Fruit fly (Drosophila melanogaster): ENCODE measurements around the gene CG5021.

CG5021 gene

DNA sequence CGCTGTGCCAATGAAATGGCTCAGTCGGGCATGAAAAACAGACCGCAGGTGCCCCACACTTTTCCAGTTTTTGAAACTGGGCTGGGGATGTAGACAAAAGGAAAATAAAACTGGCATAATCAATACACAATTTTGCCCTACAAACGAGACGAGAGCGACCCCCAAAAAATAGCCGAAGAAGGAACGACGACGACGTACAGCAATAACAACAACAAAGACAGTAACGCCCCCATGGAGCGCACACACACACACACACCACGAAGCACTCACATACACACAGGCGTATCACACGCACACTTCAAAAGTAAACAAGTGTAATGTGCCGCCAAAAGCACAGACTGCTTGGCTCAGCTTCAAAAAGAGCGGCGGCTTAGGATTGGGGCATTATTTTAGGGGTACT lies 15.1 kb upstream of the CG5021 start:
- TF ChIP-seq psq (optimal IDR thresholded peaks at IDR 0.05) (no peak), usp (GFP tag; optimal IDR thresholded peaks at IDR 0.05) (no peak), pan (optimal IDR thresholded peaks at IDR 0.05) (no peak), EcR (GFP tag; optimal IDR thresholded peaks at IDR 0.05) (no peak), Dll (optimal IDR thresholded peaks at IDR 0.05) (no peak), CG8478 (optimal IDR thresholded peaks at IDR 0.05) (no peak)

DNA sequence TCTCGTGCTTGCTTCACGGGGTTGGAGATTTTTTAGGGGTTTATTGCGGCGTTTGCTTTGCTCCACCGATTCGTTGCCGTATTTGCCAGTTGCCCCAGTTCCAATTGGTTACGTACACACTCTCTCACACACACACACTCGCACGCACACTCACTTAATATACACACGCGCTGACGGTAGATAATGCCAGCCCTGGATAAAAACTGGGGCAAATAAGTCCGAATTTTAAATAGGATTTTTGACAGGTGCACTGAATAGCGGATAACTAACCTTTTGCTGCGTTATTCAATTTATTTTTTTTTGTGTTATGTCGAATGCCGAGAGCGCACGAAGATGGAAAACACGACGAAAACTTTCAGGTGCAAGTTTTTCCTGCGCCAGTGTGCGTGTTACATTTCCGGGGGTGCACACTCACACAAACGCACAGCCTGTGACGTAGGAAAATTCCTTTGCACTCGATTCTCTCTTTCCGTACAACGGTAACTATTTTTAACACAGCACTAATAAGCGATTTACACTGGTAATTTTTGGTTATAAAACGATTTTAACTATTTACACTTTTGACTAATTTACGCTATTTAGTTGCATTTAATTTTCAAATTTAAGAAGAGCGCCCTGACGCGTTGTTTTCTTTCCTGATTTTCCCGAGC lies 14.0 kb upstream of the CG5021 start:
- TF ChIP-seq usp (GFP tag; optimal IDR thresholded peaks at IDR 0.05): no peak
- no peak for TF ChIP-seq CG8478 (optimal IDR thresholded peaks at IDR 0.05)
- no peak for TF ChIP-seq psq (optimal IDR thresholded peaks at IDR 0.05)
- no peak for TF ChIP-seq pan (optimal IDR thresholded peaks at IDR 0.05)
- no peak for TF ChIP-seq Dll (optimal IDR thresholded peaks at IDR 0.05)
- no peak for TF ChIP-seq EcR (GFP tag; optimal IDR thresholded peaks at IDR 0.05)

DNA sequence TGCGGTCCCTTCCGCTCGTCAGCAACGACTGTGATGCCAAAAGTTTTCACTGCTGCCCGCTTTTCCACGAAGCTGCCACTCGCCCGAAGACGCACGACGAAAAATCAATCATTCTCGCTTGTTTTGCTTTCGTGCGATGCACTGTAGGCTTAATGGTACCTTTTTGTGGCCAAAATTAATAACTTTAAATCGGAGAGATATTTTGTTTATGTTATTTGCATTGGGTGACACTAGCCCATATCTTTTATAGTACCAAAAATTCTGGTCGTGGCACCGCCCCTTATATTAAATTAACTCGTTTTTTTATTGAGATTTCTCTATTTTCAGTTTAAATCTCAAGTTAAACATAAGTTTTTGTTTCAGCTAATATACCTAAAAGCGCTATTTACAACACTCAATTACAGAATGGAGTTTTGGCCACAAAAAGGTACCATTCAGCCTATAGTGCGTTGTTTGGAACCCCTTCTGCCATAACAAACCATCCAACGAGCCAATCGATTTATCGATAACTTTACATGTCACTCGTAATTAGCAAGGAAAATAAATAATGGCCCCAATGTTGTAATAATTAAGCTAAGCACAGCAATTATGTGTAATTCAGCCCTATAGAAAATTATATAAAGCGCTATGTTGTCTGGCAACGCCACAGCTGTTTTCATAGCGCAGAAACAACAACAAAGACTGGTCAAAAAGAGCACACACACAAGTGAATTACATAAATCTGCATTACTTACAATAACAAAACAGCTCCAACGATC lies 13.3 kb upstream of the CG5021 start:
- no peak for TF ChIP-seq EcR (GFP tag; optimal IDR thresholded peaks at IDR 0.05)
- peak; percentile 15 for TF ChIP-seq pan (optimal IDR thresholded peaks at IDR 0.05)
- TF ChIP-seq Dll (optimal IDR thresholded peaks at IDR 0.05): no peak
- no peak for TF ChIP-seq CG8478 (optimal IDR thresholded peaks at IDR 0.05)

DNA sequence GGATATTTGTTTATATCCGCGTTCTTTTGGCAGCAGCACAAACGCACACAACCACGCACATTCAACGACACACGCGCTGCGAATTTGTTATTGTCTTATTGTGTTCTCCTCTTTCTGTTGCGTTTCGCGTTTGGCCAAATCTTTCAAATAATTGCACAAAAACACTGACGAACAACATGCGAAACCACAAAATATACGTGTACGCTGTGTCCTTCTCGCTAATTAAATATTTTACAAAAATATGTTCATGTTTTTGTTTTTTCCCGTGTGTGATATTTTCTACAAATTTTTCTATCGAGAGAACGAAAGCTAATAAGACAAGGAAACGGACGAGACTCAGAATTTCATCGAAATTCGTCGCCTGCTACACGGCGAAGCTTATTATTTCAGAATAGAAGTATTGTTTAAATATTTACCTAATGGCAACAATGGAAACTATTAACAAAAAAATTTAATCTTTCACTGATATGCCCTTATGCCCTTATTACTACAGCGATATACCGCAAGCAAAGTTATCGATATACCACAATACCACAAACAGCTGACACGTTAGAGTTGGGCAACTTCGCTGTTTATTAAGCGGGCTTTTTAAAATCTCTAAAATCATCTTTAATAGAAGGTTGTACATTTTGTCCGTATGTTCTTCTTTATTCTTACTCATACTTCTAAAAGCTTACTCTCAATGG lies 12.5 kb upstream of the CG5021 start, which contains the start of the genes CG43783 and orb2:
CG43783 (minus strand) TSS at position 311 of the 686 bp plus-strand sequence.
orb2 (minus strand) TSS at position 502 of the 686 bp plus-strand sequence.
- TF ChIP-seq Dll (optimal IDR thresholded peaks at IDR 0.05) (no peak), usp (GFP tag; optimal IDR thresholded peaks at IDR 0.05) (no peak), psq (optimal IDR thresholded peaks at IDR 0.05) (no peak), pan (optimal IDR thresholded peaks at IDR 0.05) (no peak), EcR (GFP tag; optimal IDR thresholded peaks at IDR 0.05) (no peak), CG8478 (optimal IDR thresholded peaks at IDR 0.05) (no peak)

DNA sequence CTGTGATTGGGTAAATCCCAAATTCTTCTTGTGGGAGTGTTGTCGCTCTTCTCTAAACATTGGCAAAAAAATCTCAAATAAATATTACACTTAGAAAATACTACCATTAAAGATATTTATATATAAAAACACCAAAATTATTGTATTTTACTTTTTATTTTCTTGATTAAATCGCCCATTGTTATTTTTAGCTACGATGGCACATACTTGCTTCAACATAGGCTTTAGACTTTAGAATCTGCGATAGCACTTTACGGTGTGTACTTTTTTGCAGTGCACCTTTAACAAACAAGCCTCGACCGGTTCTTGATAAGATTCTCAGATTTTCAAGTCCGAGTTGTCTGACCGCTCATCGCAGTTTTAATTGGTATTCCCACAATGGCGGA lies 12.0 kb upstream of the CG5021 start, which contains the start of gene GNBP3:
GNBP3 (plus strand) TSS at position 374 of the 386 bp plus-strand sequence.
- no peak for TF ChIP-seq Dll (optimal IDR thresholded peaks at IDR 0.05)
- no peak for TF ChIP-seq psq (optimal IDR thresholded peaks at IDR 0.05)
- no peak for TF ChIP-seq CG8478 (optimal IDR thresholded peaks at IDR 0.05)
- no peak for TF ChIP-seq usp (GFP tag; optimal IDR thresholded peaks at IDR 0.05)
- no peak for TF ChIP-seq pan (optimal IDR thresholded peaks at IDR 0.05)
- TF ChIP-seq EcR (GFP tag; optimal IDR thresholded peaks at IDR 0.05): no peak

DNA sequence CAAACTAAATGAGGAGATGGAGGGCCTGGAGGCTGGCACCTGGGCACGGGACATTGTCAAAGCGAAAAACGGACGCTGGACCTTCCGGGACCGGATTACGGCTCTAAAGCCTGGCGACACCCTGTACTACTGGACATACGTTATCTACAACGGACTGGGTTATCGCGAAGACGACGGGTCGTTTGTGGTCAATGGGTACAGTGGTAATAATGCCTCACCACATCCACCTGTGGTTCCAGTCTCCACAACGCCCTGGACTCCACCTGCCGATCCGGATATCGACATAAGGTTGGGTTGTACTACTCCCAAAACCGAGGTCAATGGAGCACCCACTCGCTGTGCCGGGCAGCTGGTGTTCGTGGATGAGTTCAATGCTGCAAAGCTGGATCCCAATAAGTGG lies 11.4 kb upstream of the CG5021 start:
- TF ChIP-seq pan (optimal IDR thresholded peaks at IDR 0.05) (no peak), usp (GFP tag; optimal IDR thresholded peaks at IDR 0.05) (no peak), psq (optimal IDR thresholded peaks at IDR 0.05) (no peak), EcR (GFP tag; optimal IDR thresholded peaks at IDR 0.05) (no peak), Dll (optimal IDR thresholded peaks at IDR 0.05) (peak; percentile 38), CG8478 (optimal IDR thresholded peaks at IDR 0.05) (no peak)

DNA sequence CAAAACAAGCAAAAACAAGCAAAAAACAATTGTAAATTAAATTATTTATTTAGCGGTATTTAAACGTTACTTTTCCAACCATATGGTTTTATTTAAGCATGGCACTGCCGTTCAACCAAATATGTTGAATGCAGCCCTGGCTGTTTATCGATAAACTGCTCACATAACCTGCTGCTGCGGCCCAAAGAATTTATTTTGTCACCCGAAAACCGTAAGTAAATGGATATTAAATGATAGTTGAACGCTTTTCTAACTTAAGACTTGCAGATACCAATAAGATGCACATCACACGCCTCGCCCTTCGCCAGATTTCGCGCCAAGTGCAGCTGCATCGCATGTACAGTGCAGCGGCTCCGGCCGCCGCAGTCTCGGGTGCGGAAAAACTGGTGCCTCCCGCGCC lies 10.0 kb upstream of the CG5021 start, which contains the start of gene mRpL12:
mRpL12 (plus strand) TSS at position 123 of the 400 bp plus-strand sequence.
- TF ChIP-seq usp (GFP tag; optimal IDR thresholded peaks at IDR 0.05) (no peak), Dll (optimal IDR thresholded peaks at IDR 0.05) (no peak), psq (optimal IDR thresholded peaks at IDR 0.05) (no peak), CG8478 (optimal IDR thresholded peaks at IDR 0.05) (no peak), EcR (GFP tag; optimal IDR thresholded peaks at IDR 0.05) (no peak), pan (optimal IDR thresholded peaks at IDR 0.05) (no peak)

DNA sequence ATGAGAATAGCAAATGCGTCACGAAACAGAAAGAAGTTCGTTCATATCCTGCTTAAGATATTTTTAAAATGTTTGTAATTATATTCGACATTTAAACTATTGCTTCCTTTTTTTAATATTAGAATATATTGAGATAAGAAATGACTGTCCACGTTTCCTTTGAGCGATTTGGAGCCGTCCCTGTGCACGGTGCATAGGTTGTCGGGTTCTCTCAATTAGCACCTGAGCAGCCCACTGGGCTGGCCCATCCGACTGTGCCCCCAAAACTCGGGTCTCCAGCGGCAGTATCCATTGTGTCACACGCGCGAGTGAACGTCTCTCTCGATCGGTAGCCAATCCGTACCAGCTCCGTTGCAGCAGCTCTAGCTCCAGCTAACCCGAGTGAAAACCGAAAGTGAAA lies 8.1 kb upstream of the CG5021 start, which contains the start of gene CG13313:
CG13313 (plus strand) TSS at position 301 of the 400 bp plus-strand sequence.
- no peak for TF ChIP-seq psq (optimal IDR thresholded peaks at IDR 0.05)

DNA sequence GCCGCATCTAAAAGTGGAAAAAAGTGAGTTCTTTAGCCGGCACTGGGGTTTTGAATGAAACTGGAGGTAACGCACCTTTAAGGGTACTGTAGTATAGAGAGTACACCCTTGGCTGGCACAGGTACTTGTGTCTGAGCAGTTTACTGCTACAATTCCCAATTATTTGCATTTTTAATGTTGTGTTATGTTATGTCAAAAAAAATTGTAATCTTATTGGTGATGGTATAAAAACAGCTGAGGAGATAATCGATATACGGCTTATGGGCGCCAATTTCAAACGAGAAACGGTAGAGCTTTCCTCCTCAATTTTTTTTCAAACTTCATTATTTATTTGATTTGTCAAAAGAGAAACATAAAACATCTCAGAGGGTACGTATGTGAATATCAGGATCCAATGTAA lies 2.2 kb upstream of the CG5021 start, which contains the start of gene ValRS-m:
ValRS-m (minus strand) TSS at position 312 of the 400 bp plus-strand sequence.
- TF ChIP-seq usp (GFP tag; optimal IDR thresholded peaks at IDR 0.05) (no peak), EcR (GFP tag; optimal IDR thresholded peaks at IDR 0.05) (no peak), CG8478 (optimal IDR thresholded peaks at IDR 0.05) (no peak), psq (optimal IDR thresholded peaks at IDR 0.05) (no peak), pan (optimal IDR thresholded peaks at IDR 0.05) (no peak), Dll (optimal IDR thresholded peaks at IDR 0.05) (no peak)

DNA sequence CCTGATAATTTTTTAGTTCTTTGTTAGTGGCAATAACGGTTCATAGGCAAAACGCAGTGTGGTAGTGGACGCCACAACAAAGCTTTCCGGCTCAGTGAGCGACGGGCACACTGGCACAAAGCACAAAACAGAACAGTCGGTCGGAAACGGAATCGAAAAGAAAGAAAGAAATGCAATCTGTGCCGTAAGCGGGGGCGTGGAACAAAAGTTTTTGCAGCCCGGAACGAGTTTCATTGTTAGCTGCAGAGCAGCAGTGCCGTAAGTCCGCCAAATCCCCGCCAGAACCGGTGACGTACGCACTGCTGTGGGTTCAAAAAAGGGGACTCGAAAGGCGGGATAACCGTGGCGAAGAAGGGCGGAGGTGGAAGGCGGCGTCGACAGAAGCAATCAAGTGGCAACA lies 1.8 kb downstream of the CG5021 start, which contains the start of gene CG5026:
CG5026 (plus strand) TSS at position 92 of the 400 bp plus-strand sequence.
- TF ChIP-seq CG8478 (optimal IDR thresholded peaks at IDR 0.05) (no peak), EcR (GFP tag; optimal IDR thresholded peaks at IDR 0.05) (no peak), usp (GFP tag; optimal IDR thresholded peaks at IDR 0.05) (no peak), Dll (optimal IDR thresholded peaks at IDR 0.05) (no peak), pan (optimal IDR thresholded peaks at IDR 0.05) (no peak)

DNA sequence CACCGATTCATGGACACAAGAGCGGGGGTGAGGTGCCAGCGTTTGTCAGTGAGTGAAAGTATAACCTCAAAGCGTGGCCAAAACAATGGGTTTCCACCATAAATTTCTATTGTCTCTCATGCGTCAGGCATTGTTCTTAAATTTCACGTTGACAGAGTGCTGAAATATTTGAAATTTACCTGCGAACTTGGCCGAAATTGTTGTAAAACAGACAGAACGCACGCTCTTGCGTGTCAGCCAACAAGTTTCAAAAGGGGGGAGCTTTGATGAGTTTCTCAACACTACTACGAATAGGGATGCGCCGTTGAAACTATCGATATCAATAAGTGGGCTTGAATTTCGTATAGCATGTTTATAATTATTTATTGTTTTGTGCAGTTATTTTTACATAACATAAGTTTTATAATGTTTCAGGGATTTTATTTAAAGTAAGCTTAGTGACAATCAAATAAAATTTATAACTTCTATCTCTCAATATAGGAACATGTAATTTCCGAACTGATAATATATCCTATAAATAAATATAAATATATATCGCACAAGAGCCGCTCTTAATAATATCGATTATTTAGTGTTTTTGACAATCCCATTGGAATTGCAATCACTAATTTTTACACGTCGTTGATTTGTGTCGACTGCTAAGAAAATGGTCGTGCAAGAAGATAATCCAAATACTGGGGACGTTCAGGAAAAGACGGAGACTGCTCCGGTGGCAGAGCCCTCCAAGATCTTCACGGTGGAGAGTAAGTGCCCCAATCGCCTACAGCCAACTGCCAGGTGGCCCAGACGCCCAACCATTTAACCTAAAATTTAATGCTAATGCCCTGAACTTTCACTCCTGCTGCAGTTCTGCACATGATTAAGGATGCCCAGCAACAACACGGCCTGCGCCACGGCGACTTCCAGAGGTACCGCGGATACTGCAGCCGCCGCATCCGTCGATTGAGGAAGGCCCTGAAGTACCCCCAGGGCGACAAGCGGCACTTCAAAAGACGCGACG lies 8.1 kb downstream of the CG5021 start, which contains the start of the genes pix and Srp68:
pix (minus strand) TSS at position 288 of the 1,000 bp plus-strand sequence.
Srp68 (plus strand) TSS at position 569 of the 1,000 bp plus-strand sequence.
- TF ChIP-seq EcR (GFP tag; optimal IDR thresholded peaks at IDR 0.05): no peak
- TF ChIP-seq CG8478 (optimal IDR thresholded peaks at IDR 0.05): no peak
- TF ChIP-seq pan (optimal IDR thresholded peaks at IDR 0.05): no peak
- no peak for TF ChIP-seq Dll (optimal IDR thresholded peaks at IDR 0.05)
- TF ChIP-seq usp (GFP tag; optimal IDR thresholded peaks at IDR 0.05): no peak
- no peak for TF ChIP-seq psq (optimal IDR thresholded peaks at IDR 0.05)
